Fruit fly (Drosophila melanogaster) whole organism, embryonic: Measurements from ENCODE around the gene CG17264.

Source experiments
- Abd-B ChIP-seq: fragments of 200-800 bp; sonication (Bioruptor generic); optimal IDR thresholded peaks from 2 replicates; lab custom pipeline; 2018; ENCODE audit warnings: missing biosample characterization, mild to moderate bottlenecking, missing genetic modification characterization, moderate library complexity
- BEAF-32 ChIP-seq: fragments of 200-800 bp; sonication (Bioruptor generic); optimal IDR thresholded peaks from 3 replicates; lab custom pipeline; 2017; ENCODE audit warnings: missing biosample characterization, missing genetic modification characterization, mild to moderate bottlenecking, moderate library complexity, missing genetic modification reagents
- CG11398 ChIP-seq: fragments of 200-800 bp; sonication (Bioruptor generic); optimal IDR thresholded peaks from 2 replicates; lab custom pipeline; 2016; ENCODE audit warnings: missing biosample characterization, missing genetic modification characterization
- CG14860 ChIP-seq: fragments of 200-800 bp; sonication (Bioruptor generic); IDR thresholded peaks from 3 replicates; pipeline ENCODE4 v1.3.6; 2022; ENCODE audit warnings: missing biosample characterization, missing genetic modification characterization; ENCODE audit not compliant: partially characterized antibody
- CG15073 ChIP-seq: fragments of 200-800 bp; sonication (Bioruptor generic); optimal IDR thresholded peaks from 2 replicates; lab custom pipeline; 2016; ENCODE audit warnings: missing biosample characterization, missing genetic modification characterization
- CG1529 ChIP-seq: fragments of 200-800 bp; sonication (Bioruptor generic); optimal IDR thresholded peaks from 3 replicates; lab custom pipeline; 2018; ENCODE audit warnings: missing biosample characterization, missing genetic modification characterization
- CG15479 ChIP-seq: fragments of 200-800 bp; sonication (Bioruptor generic); optimal IDR thresholded peaks from 3 replicates; lab custom pipeline; 2019; ENCODE audit warnings: missing biosample characterization, mild to moderate bottlenecking, missing genetic modification characterization, moderate library complexity
- CG15514 ChIP-seq: fragments of 200-800 bp; sonication (Bioruptor generic); optimal IDR thresholded peaks from 3 replicates; lab custom pipeline; 2017; ENCODE audit warnings: missing biosample characterization, missing genetic modification characterization, mild to moderate bottlenecking, moderate library complexity, missing genetic modification reagents
- CG16863 ChIP-seq: fragments of 200-800 bp; sonication (Bioruptor generic); optimal IDR thresholded peaks from 3 replicates; lab custom pipeline; 2016; ENCODE audit warnings: missing biosample characterization, missing genetic modification characterization
- CG18476 ChIP-seq: fragments of 200-800 bp; sonication (Bioruptor generic); optimal IDR thresholded peaks from 2 replicates; lab custom pipeline; 2016; ENCODE audit warnings: missing biosample characterization, mild to moderate bottlenecking, missing genetic modification characterization
- CG18599 ChIP-seq: fragments of 200-800 bp; sonication (Bioruptor generic); optimal IDR thresholded peaks from 3 replicates; lab custom pipeline; 2017; ENCODE audit warnings: missing biosample characterization, missing genetic modification characterization, mild to moderate bottlenecking, moderate library complexity, missing genetic modification reagents
- CG30431 ChIP-seq: fragments of 200-800 bp; sonication (Bioruptor generic); optimal IDR thresholded peaks from 2 replicates; lab custom pipeline; 2017; ENCODE audit warnings: missing biosample characterization, missing genetic modification characterization
- CG31388 ChIP-seq: fragments of 200-800 bp; sonication (Bioruptor generic); optimal IDR thresholded peaks from 2 replicates; lab custom pipeline; 2016; ENCODE audit warnings: missing biosample characterization, missing genetic modification characterization
- CG3281 ChIP-seq: fragments of 200-800 bp; sonication (Bioruptor generic); optimal IDR thresholded peaks from 3 replicates; lab custom pipeline; 2017; ENCODE audit warnings: missing biosample characterization, mild to moderate bottlenecking, missing genetic modification characterization
- CG33557 ChIP-seq: fragments of 200-800 bp; sonication (Bioruptor generic); optimal IDR thresholded peaks from 2 replicates; lab custom pipeline; 2019; ENCODE audit warnings: missing biosample characterization, mild to moderate bottlenecking, missing genetic modification characterization, moderate library complexity
- CG34422 ChIP-seq: fragments of 200-800 bp; sonication (Bioruptor generic); IDR thresholded peaks from 3 replicates; pipeline ENCODE4 v1.3.6; 2022; ENCODE audit warnings: missing biosample characterization, missing genetic modification characterization
- CG42726 ChIP-seq: fragments of 200-800 bp; sonication (Bioruptor generic); IDR thresholded peaks from 2 replicates; pipeline ENCODE4 v1.3.6; 2022; ENCODE audit warnings: missing biosample characterization, missing genetic modification characterization; ENCODE audit not compliant: partially characterized antibody
- CG4328 ChIP-seq: fragments of 200-800 bp; sonication (Bioruptor generic); optimal IDR thresholded peaks from 3 replicates; lab custom pipeline; 2017; ENCODE audit warnings: missing biosample characterization, missing genetic modification reagents, missing genetic modification characterization
- CG6689 ChIP-seq: fragments of 200-800 bp; sonication (Bioruptor generic); IDR thresholded peaks from 2 replicates; pipeline ENCODE4 v1.3.6; 2022; ENCODE audit warnings: missing biosample characterization, missing genetic modification characterization
- CG8359 ChIP-seq: fragments of 200-800 bp; sonication (Bioruptor generic); optimal IDR thresholded peaks from 2 replicates; lab custom pipeline; 2017; ENCODE audit warnings: missing biosample characterization, mild to moderate bottlenecking, missing genetic modification characterization, borderline replicate concordance
- Camta ChIP-seq: fragments of 200-800 bp; sonication (Bioruptor generic); optimal IDR thresholded peaks from 2 replicates; lab custom pipeline; 2016; ENCODE audit warnings: missing biosample characterization, missing genetic modification characterization
- D ChIP-seq, 2 experiments: fragments of 200-800 bp in 1 of 2; fragments of >200 bp in 1 of 2; sonication (Bioruptor generic) in 1 of 2; optimal IDR thresholded peaks; 2 replicates in 1 of 2; 3 replicates in 1 of 2; lab custom pipeline; 2017; ENCODE audit warnings: mild to moderate bottlenecking in 1 of 2, missing biosample characterization in 1 of 2, missing genetic modification characterization in 1 of 2, missing genetic modification reagents in 1 of 2
- Dad ChIP-seq: fragments of 200-800 bp; sonication (Bioruptor generic); optimal IDR thresholded peaks from 3 replicates; lab custom pipeline; 2016; ENCODE audit warnings: missing biosample characterization, missing genetic modification characterization
- Doc3 ChIP-seq: fragments of 200-800 bp; sonication (Bioruptor generic); IDR thresholded peaks from 3 replicates; pipeline ENCODE4 v1.3.6; 2022; ENCODE audit warnings: missing biosample characterization, missing genetic modification characterization; ENCODE audit not compliant: partially characterized antibody
- Dp ChIP-seq: fragments of 200-800 bp; sonication (Bioruptor generic); optimal IDR thresholded peaks from 2 replicates; lab custom pipeline; 2018; ENCODE audit warnings: missing biosample characterization, mild to moderate bottlenecking, missing genetic modification characterization, moderate library complexity
- Fer2 ChIP-seq: fragments of 200-800 bp; sonication (Bioruptor generic); optimal IDR thresholded peaks from 2 replicates; lab custom pipeline; 2018; ENCODE audit warnings: missing biosample characterization, mild to moderate bottlenecking, missing genetic modification characterization, moderate library complexity
- Hsf ChIP-seq: fragments of 200-800 bp; sonication (Bioruptor generic); optimal IDR thresholded peaks from 3 replicates; lab custom pipeline; 2016; ENCODE audit warnings: missing biosample characterization, missing genetic modification characterization
- Rfx ChIP-seq: fragments of 200-800 bp; sonication (Bioruptor generic); IDR thresholded peaks from 2 replicates; pipeline ENCODE4 v1.3.6; 2022; ENCODE audit warnings: missing biosample characterization, missing genetic modification characterization
- Xbp1 ChIP-seq: fragments of 200-800 bp; sonication (Bioruptor generic); optimal IDR thresholded peaks from 3 replicates; lab custom pipeline; 2016; ENCODE audit warnings: missing biosample characterization, mild to moderate bottlenecking, missing genetic modification characterization
- ase ChIP-seq: fragments of 200-800 bp; sonication (Bioruptor generic); IDR thresholded peaks from 3 replicates; pipeline ENCODE4 v1.3.6; 2022; ENCODE audit warnings: missing biosample characterization, missing genetic modification characterization
- ato ChIP-seq: fragments of 200-800 bp; sonication (Bioruptor generic); IDR thresholded peaks from 2 replicates; pipeline ENCODE4 v1.3.6; 2022; ENCODE audit warnings: missing biosample characterization, missing genetic modification characterization; ENCODE audit not compliant: partially characterized antibody
- exex ChIP-seq: fragments of 200-800 bp; sonication (Bioruptor generic); optimal IDR thresholded peaks from 4 replicates; lab custom pipeline; 2018; ENCODE audit warnings: missing biosample characterization, mild to moderate bottlenecking, missing genetic modification characterization, moderate library complexity
- eyg ChIP-seq: fragments of 200-800 bp; sonication (Bioruptor generic); optimal IDR thresholded peaks from 3 replicates; lab custom pipeline; 2016; ENCODE audit warnings: missing biosample characterization, missing genetic modification characterization
- gro ChIP-seq: fragments of 200-800 bp; sonication (Bioruptor generic); optimal IDR thresholded peaks from 2 replicates; lab custom pipeline; 2016; ENCODE audit warnings: missing biosample characterization, missing genetic modification characterization
- h ChIP-seq: fragments of >200 bp; optimal IDR thresholded peaks from 2 replicates; lab custom pipeline; 2017
- ham ChIP-seq: fragments of 200-800 bp; sonication (Bioruptor generic); IDR thresholded peaks from 2 replicates; pipeline ENCODE4 v1.3.6; 2022; ENCODE audit warnings: missing biosample characterization, missing genetic modification characterization
- hb ChIP-seq: fragments of 200-800 bp; sonication (Bioruptor generic); IDR thresholded peaks from 3 replicates; pipeline ENCODE4 v1.3.6; 2022; ENCODE audit warnings: missing biosample characterization, missing genetic modification characterization; ENCODE audit not compliant: partially characterized antibody
- her ChIP-seq: fragments of 200-800 bp; sonication (Bioruptor generic); optimal IDR thresholded peaks from 2 replicates; lab custom pipeline; 2016; ENCODE audit warnings: missing biosample characterization, missing genetic modification characterization
- jumu ChIP-seq: fragments of 200-800 bp; sonication (Bioruptor generic); optimal IDR thresholded peaks from 3 replicates; lab custom pipeline; 2016; ENCODE audit warnings: missing biosample characterization, missing genetic modification characterization
- lab ChIP-seq: fragments of 200-800 bp; sonication (Bioruptor generic); optimal IDR thresholded peaks from 3 replicates; lab custom pipeline; 2017; ENCODE audit warnings: missing biosample characterization, missing genetic modification characterization, mild to moderate bottlenecking, moderate library complexity, missing genetic modification reagents
- mld ChIP-seq: fragments of 200-800 bp; sonication (Bioruptor generic); IDR thresholded peaks from 3 replicates; pipeline ENCODE4 v1.3.6; 2022; ENCODE audit warnings: missing biosample characterization, missing genetic modification characterization; ENCODE audit not compliant: partially characterized antibody
- nerfin-1 ChIP-seq: fragments of 200-800 bp; sonication (Bioruptor generic); optimal IDR thresholded peaks from 3 replicates; lab custom pipeline; 2019; ENCODE audit warnings: missing biosample characterization, mild to moderate bottlenecking, missing genetic modification characterization, moderate library complexity
- rib ChIP-seq: fragments of 200-800 bp; sonication (Bioruptor generic); IDR thresholded peaks from 2 replicates; pipeline ENCODE4 v1.3.6; 2022; ENCODE audit warnings: missing biosample characterization, missing genetic modification characterization
- run ChIP-seq: fragments of 200-800 bp; sonication (Bioruptor generic); optimal IDR thresholded peaks from 3 replicates; lab custom pipeline; 2018; ENCODE audit warnings: missing biosample characterization, mild to moderate bottlenecking, missing genetic modification characterization
- sim ChIP-seq: fragments of 200-800 bp; sonication (Bioruptor generic); IDR thresholded peaks from 2 replicates; pipeline ENCODE4 v1.3.6; 2022; ENCODE audit warnings: missing biosample characterization, missing genetic modification characterization
- slp2 ChIP-seq: fragments of 200-800 bp; sonication (Bioruptor generic); optimal IDR thresholded peaks from 2 replicates; lab custom pipeline; 2016; ENCODE audit warnings: missing biosample characterization, missing genetic modification characterization
- sna ChIP-seq: fragments of 200-800 bp; sonication (Bioruptor generic); IDR thresholded peaks from 2 replicates; pipeline ENCODE4 v1.3.6; 2022; ENCODE audit warnings: missing biosample characterization, missing genetic modification characterization; ENCODE audit not compliant: partially characterized antibody
- stc ChIP-seq: fragments of 200-800 bp; sonication (Bioruptor generic); IDR thresholded peaks from 2 replicates; pipeline ENCODE4 v1.3.6; 2022; ENCODE audit warnings: missing biosample characterization, missing genetic modification characterization
- ttk ChIP-seq: fragments of 200-800 bp; sonication (Bioruptor generic); IDR thresholded peaks from 2 replicates; pipeline ENCODE4 v2.1.2; 2022; ENCODE audit warnings: missing biosample characterization, missing genetic modification characterization
- zf30C ChIP-seq: fragments of 200-800 bp; sonication (Bioruptor generic); optimal IDR thresholded peaks from 3 replicates; lab custom pipeline; 2018; ENCODE audit warnings: missing biosample characterization, mild to moderate bottlenecking, missing genetic modification characterization

Gene CG17264

dm6 chr2L:2992664-2993174 lies 25.6 kb upstream of the CG17264 start, which contains the start of the genes okr and CG3558 (continued):
- TF ChIP-seq CG18599 (GFP tag; lab: Kevin White, UChicago) = no peak
- TF ChIP-seq Rfx (GFP tag; lab: Robert Waterston, UW) = no peak
- TF ChIP-seq zf30C = no peak
- TF ChIP-seq eyg (GFP tag; lab: Kevin White, UChicago) = no peak
- TF ChIP-seq ttk (GFP tag; lab: Robert Waterston, UW) = no peak
- no peak for TF ChIP-seq sim (GFP tag; lab: Robert Waterston, UW)
- TF ChIP-seq her = no peak
- peak; percentile 87 for TF ChIP-seq BEAF-32
- no peak for TF ChIP-seq CG31388
- TF ChIP-seq gro (GFP tag; lab: Kevin White, UChicago) = no peak
- TF ChIP-seq CG16863 (GFP tag; lab: Kevin White, UChicago) = no peak
- TF ChIP-seq CG15514 (GFP tag; lab: Kevin White, UChicago) = no peak
- no peak for TF ChIP-seq stc (GFP tag; lab: Robert Waterston, UW)
- TF ChIP-seq lab (GFP tag; lab: Kevin White, UChicago) = no peak
- TF ChIP-seq CG15073 (GFP tag; lab: Kevin White, UChicago) = no peak
- TF ChIP-seq Hsf (GFP tag; lab: Kevin White, UChicago) = no peak
- TF ChIP-seq h (lab: Kevin White, UChicago) = no peak
- TF ChIP-seq CG30431 (GFP tag; lab: Kevin White, UChicago) = no peak
- TF ChIP-seq jumu (GFP tag; lab: Kevin White, UChicago) = no peak
- no peak for TF ChIP-seq slp2 (GFP tag; lab: Kevin White, UChicago)
- TF ChIP-seq ham (GFP tag; lab: Robert Waterston, UW) = no peak
- TF ChIP-seq CG34422 (GFP tag; lab: Robert Waterston, UW) = no peak
- no peak for TF ChIP-seq CG1529 (GFP tag; lab: Kevin White, UChicago)
- TF ChIP-seq nerfin-1 (tag; lab: Kevin White, UChicago) = no peak
- no peak for TF ChIP-seq CG3281
- TF ChIP-seq Dp = peak; percentile 86
- no peak for TF ChIP-seq CG6689 (GFP tag; lab: Robert Waterston, UW)
- no peak for TF ChIP-seq CG11398 (GFP tag; lab: Kevin White, UChicago)
- no peak for TF ChIP-seq CG18476 (GFP tag; lab: Kevin White, UChicago)
- no peak for TF ChIP-seq exex (tag; lab: Kevin White, UChicago)
- no peak for TF ChIP-seq CG4328
- no peak for TF ChIP-seq rib
- no peak for TF ChIP-seq mld
- TF ChIP-seq Doc3 (GFP tag; lab: Robert Waterston, UW) = peak; percentile 86
- no peak; the same call in 1 of the 2 replicates for TF ChIP-seq CG42726
- TF ChIP-seq D (optimal IDR thresholded peaks at IDR 0.05; lab: Kevin White, UChicago) = no peak
- TF ChIP-seq D (GFP tag; optimal IDR thresholded peaks at IDR 0.05; lab: Kevin White, UChicago) = no peak
- no peak for TF ChIP-seq Fer2 (tag; lab: Kevin White, UChicago)
- TF ChIP-seq Xbp1 (GFP tag; lab: Kevin White, UChicago) = no peak
- no peak for TF ChIP-seq Camta
- TF ChIP-seq CG14860 (GFP tag; lab: Robert Waterston, UW) = peak; percentile 81
- TF ChIP-seq Dad = no peak
- no peak for TF ChIP-seq CG15479
- peak; percentile 77 for TF ChIP-seq sna (GFP tag; lab: Robert Waterston, UW)
- TF ChIP-seq CG33557 (GFP tag; lab: Kevin White, UChicago) = no peak
- TF ChIP-seq hb (GFP tag; lab: Robert Waterston, UW) = peak; percentile 66; the same call in 2 of the 3 replicates
- TF ChIP-seq Abd-B (GFP tag; lab: Kevin White, UChicago) = no peak
- no peak for TF ChIP-seq run (tag; lab: Kevin White, UChicago)
- no peak for TF ChIP-seq CG8359 (GFP tag; lab: Kevin White, UChicago)
- TF ChIP-seq ase (GFP tag; lab: Robert Waterston, UW) = no peak
- peak; percentile 25; the same call in 1 of the 2 replicates for TF ChIP-seq ato
